Worm (Caenorhabditis elegans): ENCODE data around the gene F39F10.5.

DNA sequence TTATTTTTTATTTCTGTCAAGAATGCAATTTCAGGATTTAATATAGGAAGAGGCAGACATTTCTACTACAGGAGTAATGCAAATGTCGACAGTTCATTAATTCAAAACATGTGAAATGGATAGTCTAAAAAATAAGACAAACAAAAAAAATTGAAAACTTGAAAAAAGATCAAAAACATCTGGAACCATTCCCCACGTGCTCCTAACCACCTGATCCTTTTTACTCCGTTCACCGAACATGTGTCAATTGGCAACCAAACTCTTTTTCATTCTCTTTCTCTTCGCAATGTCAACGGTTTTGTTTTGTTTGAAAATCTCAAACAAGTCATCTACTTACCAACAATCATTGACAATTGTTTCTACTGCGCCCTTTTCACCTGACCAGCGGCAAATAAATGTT is 44.4 kb upstream of the F39F10.5 start:
- no peak for TF ChIP-seq lin-35 (GFP tag; optimal IDR thresholded peaks at IDR 0.05)
- TF ChIP-seq snpc-4 (GFP tag; optimal IDR thresholded peaks at IDR 0.05): no peak
- TF ChIP-seq snpc-4 (tag; optimal IDR thresholded peaks at IDR 0.05): no peak
- TF ChIP-seq tbx-9 (tag; optimal IDR thresholded peaks at IDR 0.05; ENCODE audit: borderline replicate concordance): no peak
- TF ChIP-seq F57C9.4 (tag; optimal IDR thresholded peaks at IDR 0.05): no peak
- TF ChIP-seq nhr-179 (tag; optimal IDR thresholded peaks at IDR 0.05): no peak
